Fruit fly (Drosophila melanogaster) whole organism, adult: ENCODE measurements around the gene SdhC.
A peak's percentile ranks its signal among the peaks of the same experiment; 100 is the strongest.

Source experiments
- CG11617 ChIP-seq: fragments of 200-800 bp; sonication (Bioruptor generic); optimal IDR thresholded peaks from 2 replicates; lab custom pipeline; 2017; ENCODE audit warnings: mild to moderate bottlenecking, missing biosample characterization, missing genetic modification reagents, missing genetic modification characterization
- CG12768 ChIP-seq: fragments of 200-800 bp; sonication (Bioruptor generic); optimal IDR thresholded peaks from 2 replicates; lab custom pipeline; 2017; ENCODE audit warnings: missing biosample characterization, missing genetic modification characterization, mild to moderate bottlenecking, moderate library complexity, missing genetic modification reagents
- CG14711 ChIP-seq: fragments of 200-800 bp; sonication (Bioruptor generic); optimal IDR thresholded peaks from 2 replicates; lab custom pipeline; 2018; ENCODE audit warnings: missing biosample characterization, mild to moderate bottlenecking, missing genetic modification characterization, moderate library complexity
- CG1620 ChIP-seq: fragments of 200-800 bp; sonication (Bioruptor generic); optimal IDR thresholded peaks from 2 replicates; lab custom pipeline; 2016; ENCODE audit warnings: missing biosample characterization, missing genetic modification characterization
- CG33017 ChIP-seq: fragments of 200-800 bp; sonication (Bioruptor generic); optimal IDR thresholded peaks from 2 replicates; lab custom pipeline; 2018; ENCODE audit warnings: missing biosample characterization, mild to moderate bottlenecking, missing genetic modification characterization, moderate library complexity
- CG5204 ChIP-seq: fragments of 200-800 bp; sonication (Bioruptor generic); optimal IDR thresholded peaks from 2 replicates; lab custom pipeline; 2016; ENCODE audit warnings: missing biosample characterization, missing genetic modification characterization
- CG7045 ChIP-seq: fragments of 200-800 bp; sonication (Bioruptor generic); optimal IDR thresholded peaks from 2 replicates; lab custom pipeline; 2017; ENCODE audit warnings: missing biosample characterization, mild to moderate bottlenecking, missing genetic modification characterization
- CG7101 ChIP-seq: fragments of 200-800 bp; sonication (Bioruptor generic); optimal IDR thresholded peaks from 2 replicates; lab custom pipeline; 2018; ENCODE audit warnings: missing biosample characterization, mild to moderate bottlenecking, missing genetic modification characterization, moderate library complexity
- Clk ChIP-seq: fragments of 200-800 bp; sonication (Bioruptor generic); optimal IDR thresholded peaks from 2 replicates; lab custom pipeline; 2017; ENCODE audit warnings: missing biosample characterization, missing genetic modification characterization
- Crg-1 ChIP-seq: fragments of 200-800 bp; sonication (Bioruptor generic); optimal IDR thresholded peaks from 2 replicates; lab custom pipeline; 2016; ENCODE audit warnings: missing biosample characterization, missing genetic modification characterization
- Hr96 ChIP-seq: fragments of 200-800 bp; sonication (Bioruptor generic); optimal IDR thresholded peaks from 2 replicates; lab custom pipeline; 2016; ENCODE audit warnings: missing biosample characterization, missing genetic modification characterization
- Mnt ChIP-seq: fragments of 200-800 bp; sonication (Bioruptor generic); optimal IDR thresholded peaks from 2 replicates; lab custom pipeline; 2016; ENCODE audit warnings: missing biosample characterization, mild to moderate bottlenecking, missing genetic modification characterization
- bab1 ChIP-seq: fragments of 200-800 bp; sonication (Bioruptor generic); optimal IDR thresholded peaks from 3 replicates; lab custom pipeline; 2019; ENCODE audit warnings: missing biosample characterization, mild to moderate bottlenecking, missing genetic modification characterization, moderate library complexity
- cic ChIP-seq: fragments of 200-800 bp; sonication (Bioruptor generic); optimal IDR thresholded peaks from 2 replicates; lab custom pipeline; 2017; ENCODE audit warnings: missing biosample characterization, mild to moderate bottlenecking, missing genetic modification characterization, moderate library complexity
- cnc ChIP-seq, 2 experiments: fragments of >200 bp; optimal IDR thresholded peaks; 2 replicates each; lab custom pipeline; 2017
- kay ChIP-seq: fragments of 200-800 bp; sonication (Bioruptor generic); peaks from one replicate; lab custom pipeline; 2016; ENCODE audit warnings: missing biosample characterization, missing genetic modification characterization, borderline replicate concordance
- ovo ChIP-seq: fragments of 200-800 bp; sonication (Bioruptor generic); optimal IDR thresholded peaks from 2 replicates; lab custom pipeline; 2016; ENCODE audit warnings: missing biosample characterization, missing genetic modification characterization
- pad ChIP-seq: fragments of 200-800 bp; sonication (Bioruptor generic); optimal IDR thresholded peaks from 3 replicates; lab custom pipeline; 2017; ENCODE audit warnings: missing biosample characterization, missing genetic modification characterization, mild to moderate bottlenecking, moderate library complexity, missing genetic modification reagents
- tj ChIP-seq: fragments of 200-800 bp; sonication (Bioruptor generic); optimal IDR thresholded peaks from 3 replicates; lab custom pipeline; 2017; ENCODE audit warnings: missing biosample characterization, mild to moderate bottlenecking, missing genetic modification characterization, moderate library complexity
- toe ChIP-seq: fragments of 200-800 bp; sonication (Bioruptor generic); optimal IDR thresholded peaks from 2 replicates; lab custom pipeline; 2016; ENCODE audit warnings: missing biosample characterization, missing genetic modification characterization

SdhC gene

dm6 chr3R:11197389-11197716, 12.3 kb downstream of the SdhC start, which contains the start of gene cu:
Gene cu (plus strand): TSS chr3R:11197592.
- TF ChIP-seq CG14711 (tag; lab: Kevin White, UChicago) (no peak), Mnt (GFP tag; lab: Kevin White, UChicago) (peak; percentile 83)

dm6 chr3R:11196648-11197388, 12.8 kb downstream of the SdhC start:
- TF ChIP-seq CG7101 (tag; lab: Kevin White, UChicago) (peak; percentile 98), CG33017 (tag; lab: Kevin White, UChicago) (peak; percentile 97), cnc (optimal IDR thresholded peaks at IDR 0.05; lab: Kevin White, UChicago) (no peak), CG12768 (peak; percentile 99), CG7045 (GFP tag; lab: Kevin White, UChicago) (peak; percentile 100), Clk (peak; percentile 98), Crg-1 (GFP tag; lab: Kevin White, UChicago) (peak; percentile 80), cic (GFP tag; lab: Kevin White, UChicago) (peak; percentile 98), Mnt (GFP tag; lab: Kevin White, UChicago) (no peak), CG5204 (GFP tag; lab: Kevin White, UChicago) (peak; percentile 94), toe (peak; percentile 83), ovo (peak; percentile 88), bab1 (peak; percentile 95), tj (peak; percentile 89), pad (peak; percentile 93), CG14711 (tag; lab: Kevin White, UChicago) (peak; percentile 96), CG1620 (peak; percentile 84), CG11617 (peak; percentile 98), kay (GFP tag; lab: Kevin White, UChicago) (peak; percentile 96), Hr96 (GFP tag; lab: Kevin White, UChicago) (peak; percentile 89)

DNA sequence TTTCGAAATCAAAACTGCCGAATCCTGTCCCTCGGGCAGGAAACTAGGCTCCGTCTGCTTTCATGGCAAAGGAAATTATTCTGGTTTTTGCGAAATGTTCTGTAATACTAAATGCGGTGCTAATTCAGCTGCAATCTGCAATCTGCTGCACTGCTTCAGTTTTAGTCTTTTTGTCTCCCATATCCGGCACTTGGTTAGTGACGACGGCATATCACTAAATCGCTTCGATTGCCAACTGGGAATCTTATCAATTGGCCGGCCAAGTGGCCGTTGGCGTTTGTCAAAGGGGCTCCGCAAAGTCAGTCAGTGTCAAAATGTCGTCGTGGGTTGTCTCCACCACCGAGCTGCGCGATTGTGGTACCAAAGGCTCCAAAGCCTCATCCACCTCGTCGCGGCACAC, 13.9 kb downstream of the SdhC start, which contains the start of gene CG18577:
Gene CG18577 (plus strand): TSS at position 301 of the 400 bp plus-strand sequence.
- TF ChIP-seq Crg-1 (GFP tag; lab: Kevin White, UChicago), result no peak
- no peak for TF ChIP-seq CG7045 (GFP tag; lab: Kevin White, UChicago)
- no peak for TF ChIP-seq Hr96 (GFP tag; lab: Kevin White, UChicago)
- TF ChIP-seq CG1620, result no peak
- peak; percentile 80 for TF ChIP-seq cic (GFP tag; lab: Kevin White, UChicago)
- TF ChIP-seq CG5204 (GFP tag; lab: Kevin White, UChicago), result no peak

- TF ChIP-seq toe (no peak), CG14711 (tag; lab: Kevin White, UChicago) (peak; percentile 36), kay (GFP tag; lab: Kevin White, UChicago) (peak; percentile 59), Clk (no peak), CG1620 (no peak), Crg-1 (GFP tag; lab: Kevin White, UChicago) (no peak), Mnt (GFP tag; lab: Kevin White, UChicago) (peak; percentile 2), cnc (optimal IDR thresholded peaks at IDR 0.05; lab: Kevin White, UChicago) (no peak), CG7101 (tag; lab: Kevin White, UChicago) (peak; percentile 53), cic (GFP tag; lab: Kevin White, UChicago) (peak; percentile 60), ovo (no peak), bab1 (no peak), Hr96 (GFP tag; lab: Kevin White, UChicago) (no peak), tj (no peak), CG11617 (peak; percentile 9), CG5204 (GFP tag; lab: Kevin White, UChicago) (peak; percentile 12), CG12768 (peak; percentile 66), pad (no peak), CG33017 (tag; lab: Kevin White, UChicago) (peak; percentile 33), CG7045 (GFP tag; lab: Kevin White, UChicago) (peak; percentile 49)
These were observed 31.3 kb downstream of the SdhC start for dm6 chr3R:11178300-11178699.

DNA sequence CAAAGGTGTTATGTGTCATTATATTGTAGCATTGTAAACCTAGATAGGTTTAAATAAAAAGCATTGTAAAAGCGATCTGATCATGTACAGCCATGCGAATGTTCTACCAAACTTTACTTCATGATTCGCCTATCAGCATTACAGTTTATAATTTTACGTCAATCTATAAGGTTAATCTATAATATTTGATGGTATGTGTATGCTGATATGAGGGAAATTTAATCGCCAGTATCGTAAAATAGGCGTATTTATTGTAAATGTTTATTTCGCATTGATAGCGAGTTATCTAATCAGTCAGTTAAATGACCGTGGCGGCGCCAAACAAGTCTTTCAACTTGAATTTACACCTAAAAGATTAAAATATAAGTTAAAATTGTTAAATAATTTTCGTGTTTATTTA, 32.1 kb downstream of the SdhC start:
- TF ChIP-seq Mnt (GFP tag; lab: Kevin White, UChicago) (no peak), CG11617 (no peak), CG33017 (tag; lab: Kevin White, UChicago) (no peak), Hr96 (GFP tag; lab: Kevin White, UChicago) (no peak)

DNA sequence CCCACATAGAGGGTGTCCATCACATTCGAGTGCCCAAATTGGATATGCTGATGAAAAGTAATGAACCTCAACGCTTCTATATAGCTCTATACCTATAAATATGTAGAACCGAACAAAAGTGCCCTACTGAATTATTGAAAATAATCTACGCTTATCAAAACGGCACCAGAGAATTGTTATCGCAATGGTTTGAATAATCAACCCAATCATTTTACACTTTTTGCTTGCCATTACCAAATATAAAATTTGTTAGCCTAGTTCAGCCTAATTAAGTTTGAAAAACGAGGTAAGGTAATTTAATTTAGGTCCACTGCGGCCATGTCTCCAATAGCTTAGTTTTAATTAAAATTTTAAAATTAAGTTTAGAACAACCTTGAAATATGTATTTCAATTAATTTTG, 33.9 kb downstream of the SdhC start:
- TF ChIP-seq CG1620, result no peak
- no peak for TF ChIP-seq bab1
- TF ChIP-seq CG14711 (tag; lab: Kevin White, UChicago), result no peak
- no peak for TF ChIP-seq Hr96 (GFP tag; lab: Kevin White, UChicago)
- TF ChIP-seq CG12768, result no peak
- TF ChIP-seq Crg-1 (GFP tag; lab: Kevin White, UChicago), result no peak
- no peak for TF ChIP-seq ovo
- no peak for TF ChIP-seq cnc (optimal IDR thresholded peaks at IDR 0.05; lab: Kevin White, UChicago)
- TF ChIP-seq tj, result no peak
- TF ChIP-seq CG33017 (tag; lab: Kevin White, UChicago), result no peak
- TF ChIP-seq Clk, result no peak
- no peak for TF ChIP-seq kay (GFP tag; lab: Kevin White, UChicago)
- no peak for TF ChIP-seq CG7045 (GFP tag; lab: Kevin White, UChicago)
- TF ChIP-seq CG7101 (tag; lab: Kevin White, UChicago), result no peak
- TF ChIP-seq toe, result no peak
- TF ChIP-seq Mnt (GFP tag; lab: Kevin White, UChicago), result no peak
- TF ChIP-seq cic (GFP tag; lab: Kevin White, UChicago), result no peak
- TF ChIP-seq CG11617, result no peak
- TF ChIP-seq pad, result no peak
- no peak for TF ChIP-seq CG5204 (GFP tag; lab: Kevin White, UChicago)
